Worm (Caenorhabditis elegans) whole organism, L1 larva: ENCODE measurements around the gene alg-1.

ENCODE experiments used
- elt-2 ChIP-seq: sonication (generic microtip); optimal IDR thresholded peaks from 2 replicates; lab custom pipeline; 2016; ENCODE audit warnings: missing genetic modification characterization, mild to moderate bottlenecking, inconsistent platforms, missing compliant biosample characterization, missing genetic modification reagents
- elt-3 ChIP-seq, 6 experiments: fragments of 150-350 bp in 1 of 6; sonication (generic microtip); optimal IDR thresholded peaks; 2 replicates each; lab custom pipeline; 2017 to 2018; ENCODE audit warnings: missing biosample characterization in 6 of 6, missing genetic modification characterization in 6 of 6, inconsistent platforms in 1 of 6
- fos-1 ChIP-seq: fragments of 150-350 bp; optimal IDR thresholded peaks from 2 replicates; lab custom pipeline; 2014; ENCODE audit warnings: missing biosample characterization, missing genetic modification characterization
- lin-13 ChIP-seq: fragments of 150-350 bp; optimal IDR thresholded peaks from 2 replicates; lab custom pipeline; 2014; ENCODE audit warnings: missing biosample characterization, missing genetic modification reagents, missing genetic modification characterization
- lin-15B ChIP-seq: fragments of 150-350 bp; sonication (generic microtip); optimal IDR thresholded peaks from 3 replicates; lab custom pipeline; 2014; ENCODE audit warnings: missing biosample characterization, missing genetic modification characterization
- lsy-2 ChIP-seq, 2 experiments: fragments of 150-350 bp; optimal IDR thresholded peaks; 2 replicates each; lab custom pipeline; 2014; ENCODE audit warnings: missing biosample characterization in 2 of 2, missing genetic modification characterization in 2 of 2
- mef-2 ChIP-seq: fragments of 150-350 bp; optimal IDR thresholded peaks from 2 replicates; lab custom pipeline; 2014; ENCODE audit warnings: missing biosample characterization, missing genetic modification characterization
- nhr-28 ChIP-seq: fragments of 150-350 bp; optimal IDR thresholded peaks from 2 replicates; lab custom pipeline; 2014; ENCODE audit warnings: missing biosample characterization, missing genetic modification characterization
- nhr-90 ChIP-seq: sonication (generic microtip); optimal IDR thresholded peaks from 2 replicates; lab custom pipeline; 2016; ENCODE audit warnings: mild to moderate bottlenecking, missing genetic modification characterization, missing compliant biosample characterization; ENCODE audit not compliant: poor library complexity
- pag-3 ChIP-seq: sonication (generic microtip); optimal IDR thresholded peaks from 2 replicates; lab custom pipeline; 2017; ENCODE audit warnings: missing genetic modification characterization, mild to moderate bottlenecking, missing compliant biosample characterization, antibody characterized with exemption, borderline replicate concordance; ENCODE audit not compliant: insufficient read depth
- unc-130 ChIP-seq: fragments of 150-350 bp; optimal IDR thresholded peaks from 2 replicates; lab custom pipeline; 2017; ENCODE audit warnings: missing biosample characterization, missing genetic modification characterization, inconsistent platforms
- xbp-1 ChIP-seq: sonication (generic microtip); optimal IDR thresholded peaks from 2 replicates; lab custom pipeline; 2016; ENCODE audit warnings: missing genetic modification characterization, missing compliant biosample characterization
- ztf-11 ChIP-seq, 2 experiments: sonication (generic microtip); optimal IDR thresholded peaks; 2 replicates each; lab custom pipeline; 2016 to 2017; ENCODE audit warnings: missing genetic modification characterization in 2 of 2, missing biosample characterization in 1 of 2, missing compliant biosample characterization in 1 of 2

DNA sequence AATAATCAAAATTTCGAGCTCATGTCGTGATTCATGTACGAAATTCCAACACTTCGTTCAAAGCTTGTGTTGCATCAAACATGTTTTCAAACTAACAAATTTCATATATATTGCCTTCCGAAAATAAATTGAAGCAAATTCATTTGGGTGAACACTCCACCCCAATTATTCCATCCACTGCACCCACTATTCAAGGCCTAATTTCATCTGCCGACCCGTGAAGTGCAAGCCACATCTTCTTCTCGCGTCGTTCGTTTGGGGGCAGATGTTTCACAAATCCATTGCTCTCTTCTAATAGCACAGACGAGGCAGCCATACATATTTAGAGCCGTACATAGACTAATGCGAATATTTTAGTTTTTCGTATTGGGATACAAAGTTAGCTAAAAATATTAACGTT, 4.7 kb upstream of the alg-1 start:
- TF ChIP-seq ztf-11 (tag; optimal IDR thresholded peaks at IDR 0.05; lab: Kevin White, UChicago) (no peak), mef-2 (tag; lab: Kevin White, UChicago) (no peak), nhr-28 (tag; lab: Kevin White, UChicago) (no peak), nhr-90 (tag; lab: Kevin White, UChicago) (no peak), fos-1 (tag; lab: Kevin White, UChicago) (no peak), xbp-1 (tag; lab: Kevin White, UChicago) (no peak), lsy-2 (tag; optimal IDR thresholded peaks at IDR 0.05; lab: Kevin White, UChicago) (no peak), elt-2 (tag; lab: Kevin White, UChicago) (no peak), unc-130 (tag; lab: Kevin White, UChicago) (no peak), pag-3 (tag; lab: Kevin White, UChicago) (no peak), elt-3 (tag; optimal IDR thresholded peaks at IDR 0.05; lab: Kevin White, UChicago) (no peak), lin-15B (tag; lab: Kevin White, UChicago) (no peak), lin-13 (GFP tag; lab: Kevin White, UChicago) (no peak)
